Worm (Caenorhabditis elegans) whole organism, mixed stage, embryonic: ENCODE results near the gene hpa-1.

ENCODE experiments used
- ceh-39 ChIP-seq: fragments of 150-350 bp; optimal IDR thresholded peaks from 2 replicates; lab custom pipeline; 2014; ENCODE audit warnings: missing biosample characterization, missing genetic modification characterization
- drap-1 ChIP-seq: fragments of 200-800 bp; sonication (Bioruptor generic); optimal IDR thresholded peaks from 3 replicates; lab custom pipeline; 2018; ENCODE audit warnings: mild to moderate bottlenecking, missing genetic modification characterization, missing compliant biosample characterization
- mab-5 ChIP-seq: fragments of 150-350 bp; optimal IDR thresholded peaks from 2 replicates; lab custom pipeline; 2014; ENCODE audit warnings: missing biosample characterization, missing genetic modification characterization
- mls-2 ChIP-seq: sonication (generic microtip); optimal IDR thresholded peaks from 2 replicates; lab custom pipeline; 2016; ENCODE audit warnings: mild to moderate bottlenecking, missing genetic modification characterization, moderate library complexity, missing compliant biosample characterization
- snpc-4 ChIP-seq: fragments of 150-350 bp; optimal IDR thresholded peaks from 2 replicates; lab custom pipeline; 2014; ENCODE audit warnings: missing biosample characterization, missing genetic modification characterization
- tbx-8 ChIP-seq: fragments of 200-800 bp; sonication (Bioruptor generic); optimal IDR thresholded peaks from 2 replicates; lab custom pipeline; 2018; ENCODE audit warnings: mild to moderate bottlenecking, missing genetic modification characterization, moderate library complexity, missing compliant biosample characterization
- unc-62 ChIP-seq: fragments of 150-350 bp; optimal IDR thresholded peaks from 2 replicates; lab custom pipeline; 2014; ENCODE audit warnings: missing biosample characterization, missing genetic modification reagents, missing genetic modification characterization

- no peak for TF ChIP-seq mls-2 (tag; lab: Kevin White, UChicago)
- TF ChIP-seq unc-62: no peak
- no peak for TF ChIP-seq snpc-4 (tag; lab: Kevin White, UChicago)
- TF ChIP-seq mab-5 (tag; lab: Kevin White, UChicago): no peak
- no peak for TF ChIP-seq ceh-39 (tag; lab: Kevin White, UChicago)
- no peak for TF ChIP-seq drap-1
- no peak for TF ChIP-seq tbx-8 (GFP tag; lab: Kevin White, UChicago)
These were observed 38.0 kb upstream of the hpa-1 start, which contains the start of gene F38C2.4 for ce11 chrIV:16270955-16271354.
